Worm (Caenorhabditis elegans): ENCODE measurements around the gene ZK1321.1.

DNA sequence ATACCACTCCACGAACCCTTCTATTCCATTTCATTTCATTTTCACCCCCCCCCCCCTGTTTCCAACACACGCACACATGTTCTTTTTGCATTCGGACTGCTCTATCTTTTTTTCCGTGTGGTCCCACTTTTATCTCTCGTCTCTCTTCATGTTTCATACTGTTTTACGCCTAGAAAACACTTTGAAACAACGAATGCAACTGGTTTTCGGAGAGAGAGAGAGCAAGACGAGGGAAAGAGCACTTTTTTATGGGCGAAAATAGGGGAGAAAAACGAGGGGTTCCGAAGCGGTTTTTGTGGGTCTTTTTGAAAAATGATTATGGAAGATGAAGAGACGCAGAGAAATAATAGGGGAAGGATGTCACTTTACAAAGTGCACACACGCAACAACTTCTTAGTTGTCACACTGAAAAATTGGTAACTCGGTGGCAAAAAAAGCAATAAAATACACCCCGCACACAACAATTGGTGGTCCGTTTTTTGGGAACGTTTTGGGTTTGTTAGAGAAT is 26.6 kb upstream of the ZK1321.1 start:
- TF ChIP-seq flt-1 (GFP tag; IDR thresholded peaks at IDR 0.05) (no peak), ztf-29 (GFP tag; IDR thresholded peaks at IDR 0.05) (no peak), T22C8.4 (GFP tag; IDR thresholded peaks at IDR 0.05) (no peak)
